Worm (Caenorhabditis elegans) whole organism, young adult: ENCODE measurements around the gene ugt-7.

Experiments used
- D2030.7 ChIP-seq: fragments of 200-800 bp; sonication (Bioruptor generic); IDR thresholded peaks from 2 replicates; pipeline ENCODE4 v1.3.6; 2022; ENCODE audit warnings: missing genetic modification reagents, missing genetic modification characterization, missing compliant biosample characterization
- F49E8.2 ChIP-seq: sonication (generic microtip); optimal IDR thresholded peaks from 3 replicates; lab custom pipeline; 2017; ENCODE audit warnings: missing genetic modification characterization, mild to moderate bottlenecking, missing compliant biosample characterization, antibody characterized with exemption, moderate library complexity; ENCODE audit not compliant: insufficient read depth
- F57A8.1 ChIP-seq: fragments of 200-800 bp; sonication (Bioruptor generic); optimal IDR thresholded peaks from 2 replicates; lab custom pipeline; 2018; ENCODE audit warnings: mild to moderate bottlenecking, missing genetic modification characterization, moderate library complexity, missing compliant biosample characterization
- die-1 ChIP-seq: sonication (generic microtip); optimal IDR thresholded peaks from 2 replicates; lab custom pipeline; 2016; ENCODE audit warnings: missing genotype, mild to moderate bottlenecking, missing genetic modification characterization, missing compliant biosample characterization
- dox-1 ChIP-seq: fragments of 200-800 bp; sonication (Bioruptor generic); IDR thresholded peaks from 2 replicates; pipeline ENCODE4 v1.3.6; 2022; ENCODE audit warnings: missing genetic modification reagents, missing genetic modification characterization, missing compliant biosample characterization
- egrh-3 ChIP-seq: fragments of 200-800 bp; sonication (Bioruptor generic); IDR thresholded peaks from 2 replicates; pipeline ENCODE4 v1.3.6; 2022; ENCODE audit warnings: missing genetic modification reagents, missing genetic modification characterization, missing compliant biosample characterization
- ets-4 ChIP-seq: fragments of 200-800 bp; sonication (Bioruptor generic); optimal IDR thresholded peaks from 2 replicates; lab custom pipeline; 2018; ENCODE audit warnings: mild to moderate bottlenecking, missing genetic modification characterization, missing compliant biosample characterization
- fkh-3 ChIP-seq: sonication (generic microtip); optimal IDR thresholded peaks from 2 replicates; lab custom pipeline; 2016; ENCODE audit warnings: mild to moderate bottlenecking, missing genetic modification characterization, missing compliant biosample characterization
- nfyb-1 ChIP-seq: fragments of 200-800 bp; sonication (Bioruptor generic); IDR thresholded peaks from 2 replicates; pipeline ENCODE4 v1.3.6; 2022; ENCODE audit warnings: missing genetic modification reagents, missing genetic modification characterization, missing compliant biosample characterization
- pha-4 ChIP-seq: fragments of 150-350 bp; sonication (generic microtip); optimal IDR thresholded peaks from 2 replicates; lab custom pipeline; 2014; ENCODE audit warnings: missing biosample characterization, missing genetic modification reagents, missing genetic modification characterization
- sea-2 ChIP-seq: fragments of 200-800 bp; sonication (Bioruptor generic); IDR thresholded peaks from 2 replicates; pipeline ENCODE4 v1.3.6; 2022; ENCODE audit warnings: missing genetic modification characterization, missing compliant biosample characterization
- unc-62 ChIP-seq: fragments of 150-350 bp; optimal IDR thresholded peaks from 2 replicates; lab custom pipeline; 2014; ENCODE audit warnings: missing biosample characterization, missing genetic modification reagents, missing genetic modification characterization
- ztf-28 ChIP-seq: fragments of 200-800 bp; sonication (Bioruptor generic); IDR thresholded peaks from 2 replicates; pipeline ENCODE4 v1.3.6; 2022; ENCODE audit warnings: missing genetic modification reagents, missing genetic modification characterization, missing compliant biosample characterization

DNA sequence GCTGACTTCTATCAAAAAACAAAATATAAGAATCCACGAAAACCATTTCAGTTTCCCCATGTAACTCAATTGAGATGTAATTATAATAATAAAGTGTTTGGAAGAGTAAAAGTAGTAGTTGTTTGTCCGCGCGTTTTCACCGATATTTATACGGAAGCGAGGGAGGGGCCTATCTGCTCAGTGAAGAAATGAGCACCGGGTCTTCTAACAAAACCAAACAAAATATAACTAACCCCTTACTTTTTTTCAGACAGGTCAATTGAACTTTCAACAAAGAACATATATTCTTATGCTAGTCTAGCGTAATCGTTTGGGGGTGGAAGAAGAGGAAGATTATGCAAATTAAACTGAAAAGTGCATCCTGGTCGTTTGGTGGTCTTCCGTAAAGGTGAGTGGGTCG lies 5.2 kb downstream of the ugt-7 start, which contains the start of gene ncx-9:
- no peak for TF ChIP-seq egrh-3
- no peak for TF ChIP-seq pha-4 (tag; lab: Kevin White, UChicago)
- no peak for TF ChIP-seq die-1
- TF ChIP-seq F57A8.1, result no peak
- TF ChIP-seq unc-62, result no peak
- TF ChIP-seq ztf-28 (GFP tag; lab: Robert Waterston, UW), result no peak
- TF ChIP-seq nfyb-1 (GFP tag; lab: Robert Waterston, UW), result no peak
- TF ChIP-seq sea-2, result no peak
- TF ChIP-seq ets-4 (GFP tag; lab: Kevin White, UChicago), result no peak
- TF ChIP-seq dox-1, result no peak
- no peak for TF ChIP-seq F49E8.2 (tag; lab: Kevin White, UChicago)
- TF ChIP-seq D2030.7 (GFP tag; lab: Robert Waterston, UW), result no peak
- TF ChIP-seq fkh-3, result no peak
